Fruit fly (Drosophila melanogaster): ENCODE measurements around the gene gnu.
A peak's percentile ranks its signal among the peaks of the same experiment; 100 is the strongest.

Gene gnu

DNA sequence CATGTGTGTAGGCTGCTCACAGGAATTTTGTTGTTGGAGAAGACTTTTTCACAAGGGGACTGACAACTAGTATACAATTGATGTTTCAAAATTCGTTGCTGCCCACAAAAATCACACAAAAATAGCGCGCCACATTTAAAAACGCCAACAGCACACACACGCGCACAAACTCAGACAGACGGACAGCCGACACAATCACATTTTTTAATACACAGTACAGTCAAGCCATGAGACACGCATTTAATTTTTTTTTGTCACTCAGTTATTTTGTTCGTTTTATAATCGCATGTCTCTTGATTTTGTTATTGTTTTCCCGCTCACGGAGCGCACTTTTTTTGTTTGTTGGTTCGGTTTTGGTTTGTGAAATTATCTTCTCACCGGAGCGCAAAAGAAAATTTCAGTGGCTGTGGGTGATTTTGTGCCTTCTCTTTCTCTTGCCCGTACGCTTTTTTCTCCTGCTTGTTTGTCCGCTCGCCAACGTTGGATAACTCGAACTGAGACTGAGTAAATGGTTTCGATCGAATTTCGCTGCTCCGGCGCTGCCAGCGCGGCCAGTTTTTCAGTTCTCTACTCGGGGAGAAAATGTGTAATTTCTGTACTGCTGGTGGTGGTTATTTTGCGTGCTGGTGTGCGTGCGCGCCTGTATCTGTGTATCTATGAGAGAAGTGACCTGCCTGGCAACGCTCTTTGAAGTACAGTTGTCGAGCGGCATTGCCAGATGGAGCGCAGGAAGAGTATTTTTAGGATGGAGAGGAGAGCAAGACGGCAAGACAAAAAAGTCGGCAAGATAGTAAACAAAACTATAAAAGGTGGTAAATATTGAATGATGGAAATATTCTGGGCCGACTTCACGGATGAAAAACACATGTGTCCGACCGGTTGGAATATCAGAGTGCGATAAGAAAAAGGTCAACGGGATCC is 45.4 kb downstream of the gnu start, which contains the start of gene CG42507 (continued):
- peak; percentile 82 for TF ChIP-seq HLHmδ (GFP tag; optimal IDR thresholded peaks at IDR 0.05)
- TF ChIP-seq CG8944 (GFP tag; optimal IDR thresholded peaks at IDR 0.05) = no peak
- TF ChIP-seq zen2 (GFP tag; IDR thresholded peaks at IDR 0.05; ENCODE audit: partially characterized antibody) = 0 out of 3 replicates have a peak, but pooled peaks have one; percentile 51
- peak; percentile 48 for TF ChIP-seq CG6765 (GFP tag; optimal IDR thresholded peaks at IDR 0.05)
- no peak; the same call in 1 of the 2 replicates for TF ChIP-seq CG4360 (GFP tag; IDR thresholded peaks at IDR 0.05)
- TF ChIP-seq Camta (GFP tag; optimal IDR thresholded peaks at IDR 0.05) = no peak
- TF ChIP-seq h (optimal IDR thresholded peaks at IDR 0.05) = no peak
- TF ChIP-seq B-H2 (GFP tag; optimal IDR thresholded peaks at IDR 0.05) = peak; percentile 83
- peak; percentile 95 to 98 for TF ChIP-seq Trl (optimal IDR thresholded peaks at IDR 0.05)
- peak; percentile 59 for TF ChIP-seq Trl (GFP tag; optimal IDR thresholded peaks at IDR 0.05)
- no peak for TF ChIP-seq CG14667 (GFP tag; IDR thresholded peaks at IDR 0.05)
- no peak for TF ChIP-seq pan (optimal IDR thresholded peaks at IDR 0.05)
- peak in 1 of 2 experiments; percentile 41 for TF ChIP-seq pan (GFP tag; optimal IDR thresholded peaks at IDR 0.05 in 1 of 2, IDR thresholded peaks at IDR 0.05 in 1 of 2)
- no peak for TF ChIP-seq CG7963 (GFP tag; IDR thresholded peaks at IDR 0.05; ENCODE audit: partially characterized antibody)
- no peak for TF ChIP-seq gro (GFP tag; optimal IDR thresholded peaks at IDR 0.05)
- no peak for TF ChIP-seq Stat92E (GFP tag; optimal IDR thresholded peaks at IDR 0.05)
- TF ChIP-seq CG17612 (GFP tag; IDR thresholded peaks at IDR 0.05) = no peak
- TF ChIP-seq CG11504 (tag; optimal IDR thresholded peaks at IDR 0.05) = peak; percentile 4
- TF ChIP-seq ERR (GFP tag; optimal IDR thresholded peaks at IDR 0.05) = no peak
- peak; percentile 49 for TF ChIP-seq Hmr (GFP tag; optimal IDR thresholded peaks at IDR 0.05)
- TF ChIP-seq CG10431 (GFP tag; optimal IDR thresholded peaks at IDR 0.05) = peak; percentile 84
- TF ChIP-seq CG5953 (GFP tag; IDR thresholded peaks at IDR 0.05) = no peak
- TF ChIP-seq Tbp (GFP tag; optimal IDR thresholded peaks at IDR 0.05) = no peak
- TF ChIP-seq CG17361 (GFP tag; IDR thresholded peaks at IDR 0.05) = no peak
- no peak for TF ChIP-seq Dip2 (GFP tag; IDR thresholded peaks at IDR 0.05)
- no peak for TF ChIP-seq CG3726 (GFP tag; IDR thresholded peaks at IDR 0.05)
- TF ChIP-seq slou (GFP tag; optimal IDR thresholded peaks at IDR 0.05) = no peak
- no peak for TF ChIP-seq CG5245 (GFP tag; optimal IDR thresholded peaks at IDR 0.05)
- TF ChIP-seq fd3F (GFP tag; optimal IDR thresholded peaks at IDR 0.05) = no peak
- TF ChIP-seq Hey (tag; optimal IDR thresholded peaks at IDR 0.05) = peak; percentile 54
- TF ChIP-seq Rfx (GFP tag; IDR thresholded peaks at IDR 0.05) = peak; percentile 64
- peak; percentile 20 for TF ChIP-seq CG8290 (GFP tag; optimal IDR thresholded peaks at IDR 0.05)
- peak; percentile 54 to 70 for TF ChIP-seq CG8290 (tag; optimal IDR thresholded peaks at IDR 0.05)
- TF ChIP-seq salm (tag; optimal IDR thresholded peaks at IDR 0.05) = no peak
- no peak for TF ChIP-seq nau (GFP tag; optimal IDR thresholded peaks at IDR 0.05)
- peak; percentile 67; the same call in 2 of the 3 replicates for TF ChIP-seq Dbx (GFP tag; IDR thresholded peaks at IDR 0.05)
- peak; percentile 15 for TF ChIP-seq oc (tag; optimal IDR thresholded peaks at IDR 0.05)
- peak; percentile 91 for TF ChIP-seq CG3163 (GFP tag; optimal IDR thresholded peaks at IDR 0.05)
- TF ChIP-seq HmgD (GFP tag; optimal IDR thresholded peaks at IDR 0.05) = no peak
- TF ChIP-seq Max (GFP tag; optimal IDR thresholded peaks at IDR 0.05) = no peak
- no peak for TF ChIP-seq CG11085 (GFP tag; IDR thresholded peaks at IDR 0.05)
- TF ChIP-seq CG10274 (GFP tag; optimal IDR thresholded peaks at IDR 0.05) = no peak
- TF ChIP-seq CoRest (tag; optimal IDR thresholded peaks at IDR 0.05) = peak; percentile 2
- 0 out of 3 replicates have a peak, but pooled peaks have one; percentile 29 for TF ChIP-seq CG16813 (GFP tag; IDR thresholded peaks at IDR 0.05; ENCODE audit: partially characterized antibody)
- peak; percentile 28 for TF ChIP-seq bab2 (GFP tag; optimal IDR thresholded peaks at IDR 0.05)
- peak; percentile 32 for TF ChIP-seq CG12659 (GFP tag; optimal IDR thresholded peaks at IDR 0.05)
- TF ChIP-seq sens (GFP tag) = peak; percentile 76
- TF ChIP-seq Ssrp (tag; optimal IDR thresholded peaks at IDR 0.05) = no peak
- TF ChIP-seq CG4854 (GFP tag; optimal IDR thresholded peaks at IDR 0.05) = no peak
- no peak for TF ChIP-seq en (GFP tag; optimal IDR thresholded peaks at IDR 0.05)

All from whole organism, embryonic.